Worm (Caenorhabditis elegans) whole organism, L3 larva: ENCODE measurements around the gene F26G1.11.

Source experiments
- R02D3.7 ChIP-seq: fragments of 150-350 bp; optimal IDR thresholded peaks from 2 replicates; lab custom pipeline; 2014; ENCODE audit warnings: missing biosample characterization, missing genetic modification characterization
- ama-1 ChIP-seq: fragments of 150-350 bp; optimal IDR thresholded peaks from 2 replicates; lab custom pipeline; 2018
- ceh-16 ChIP-seq: sonication (generic microtip); optimal IDR thresholded peaks from 2 replicates; lab custom pipeline; 2017; ENCODE audit warnings: missing biosample characterization, missing genetic modification characterization
- daf-12 ChIP-seq: fragments of 150-350 bp; optimal IDR thresholded peaks from 2 replicates; lab custom pipeline; 2014; ENCODE audit warnings: missing biosample characterization, missing genetic modification reagents, missing genetic modification characterization
- egl-27 ChIP-seq: sonication (generic microtip); optimal IDR thresholded peaks from 4 replicates; lab custom pipeline; 2017; ENCODE audit warnings: missing biosample characterization, missing genetic modification reagents, missing genetic modification characterization
- egl-5 ChIP-seq: fragments of 150-350 bp; optimal IDR thresholded peaks from 2 replicates; lab custom pipeline; 2017; ENCODE audit warnings: missing biosample characterization, missing genetic modification reagents, missing genetic modification characterization, inconsistent platforms
- elt-1 ChIP-seq: fragments of 150-350 bp; optimal IDR thresholded peaks from 2 replicates; lab custom pipeline; 2014; ENCODE audit warnings: missing biosample characterization, missing genetic modification characterization
- elt-2 ChIP-seq: sonication (generic microtip); optimal IDR thresholded peaks from 2 replicates; lab custom pipeline; 2016; ENCODE audit warnings: missing genetic modification reagents, mild to moderate bottlenecking, missing genetic modification characterization, missing compliant biosample characterization
- elt-3 ChIP-seq, 3 experiments: fragments of 150-350 bp in 1 of 3; sonication (generic microtip) in 2 of 3; optimal IDR thresholded peaks; 2 replicates in 2 of 3; 4 replicates in 1 of 3; lab custom pipeline; 2014 to 2017; ENCODE audit warnings: missing biosample characterization in 3 of 3, missing genetic modification characterization in 3 of 3
- eor-1 ChIP-seq, 2 experiments: fragments of 150-350 bp; optimal IDR thresholded peaks; 2 replicates each; lab custom pipeline; 2014 to 2018; ENCODE audit warnings: missing biosample characterization in 2 of 2, missing genetic modification characterization in 2 of 2
- fkh-10 ChIP-seq: sonication (generic microtip); optimal IDR thresholded peaks from 2 replicates; lab custom pipeline; 2017; ENCODE audit warnings: missing biosample characterization, missing genetic modification reagents, missing genetic modification characterization
- fkh-2 ChIP-seq: fragments of 150-350 bp; optimal IDR thresholded peaks from 2 replicates; lab custom pipeline; 2014; ENCODE audit warnings: missing biosample characterization, missing genetic modification reagents, missing genetic modification characterization
- hmg-11 ChIP-seq: sonication (generic microtip); optimal IDR thresholded peaks from 2 replicates; lab custom pipeline; 2016; ENCODE audit warnings: missing genetic modification characterization, missing compliant biosample characterization
- jun-1 ChIP-seq: fragments of 150-350 bp; optimal IDR thresholded peaks from 2 replicates; lab custom pipeline; 2014; ENCODE audit warnings: missing biosample characterization, missing genetic modification reagents, missing genetic modification characterization
- lin-39 ChIP-seq: fragments of 150-350 bp; optimal IDR thresholded peaks from 2 replicates; lab custom pipeline; 2018; ENCODE audit warnings: missing biosample characterization, missing genetic modification reagents, missing genetic modification characterization
- lsy-12 ChIP-seq: sonication (generic microtip); optimal IDR thresholded peaks from 2 replicates; lab custom pipeline; 2016; ENCODE audit warnings: mild to moderate bottlenecking, missing genetic modification characterization, missing compliant biosample characterization
- mdl-1 ChIP-seq: fragments of 150-350 bp; optimal IDR thresholded peaks from 2 replicates; lab custom pipeline; 2014; ENCODE audit warnings: missing biosample characterization, missing genetic modification characterization
- mml-1 ChIP-seq: fragments of 150-350 bp; sonication (generic microtip); optimal IDR thresholded peaks from 3 replicates; lab custom pipeline; 2014; ENCODE audit warnings: missing biosample characterization, missing genetic modification characterization
- nfya-1 ChIP-seq: sonication (generic microtip); optimal IDR thresholded peaks from 2 replicates; lab custom pipeline; 2017; ENCODE audit warnings: missing genetic modification characterization, mild to moderate bottlenecking, missing compliant biosample characterization, antibody characterized with exemption, moderate library complexity; ENCODE audit not compliant: insufficient read depth
- nhr-11 ChIP-seq: fragments of 150-350 bp; optimal IDR thresholded peaks from 2 replicates; lab custom pipeline; 2014; ENCODE audit warnings: missing biosample characterization, missing genetic modification characterization
- nhr-23 ChIP-seq: fragments of 150-350 bp; optimal IDR thresholded peaks from 2 replicates; lab custom pipeline; 2014; ENCODE audit warnings: missing biosample characterization, missing genetic modification reagents, missing genetic modification characterization
- nhr-237 ChIP-seq: fragments of 150-350 bp; optimal IDR thresholded peaks from 2 replicates; lab custom pipeline; 2014; ENCODE audit warnings: missing biosample characterization, missing genetic modification characterization
- nhr-25 ChIP-seq: sonication (generic microtip); optimal IDR thresholded peaks from 2 replicates; lab custom pipeline; 2017; ENCODE audit warnings: missing biosample characterization, missing genetic modification characterization
- nhr-28 ChIP-seq: fragments of 150-350 bp; optimal IDR thresholded peaks from 2 replicates; lab custom pipeline; 2014; ENCODE audit warnings: missing biosample characterization, missing genetic modification characterization
- nhr-43 ChIP-seq: sonication (generic microtip); optimal IDR thresholded peaks from 2 replicates; lab custom pipeline; 2016; ENCODE audit warnings: mild to moderate bottlenecking, missing genetic modification characterization, missing compliant biosample characterization; ENCODE audit not compliant: poor library complexity, severe bottlenecking
- nhr-77 ChIP-seq: fragments of 150-350 bp; optimal IDR thresholded peaks from 2 replicates; lab custom pipeline; 2014; ENCODE audit warnings: missing biosample characterization, missing genetic modification characterization
- pha-4 ChIP-seq: fragments of 150-350 bp; optimal IDR thresholded peaks from 2 replicates; lab custom pipeline; 2014; ENCODE audit warnings: missing biosample characterization, missing genetic modification reagents, missing genetic modification characterization
- pqm-1 ChIP-seq: fragments of 150-350 bp; optimal IDR thresholded peaks from 2 replicates; lab custom pipeline; 2017; ENCODE audit warnings: missing biosample characterization, missing genetic modification characterization, inconsistent platforms
- sea-2 ChIP-seq: fragments of 150-350 bp; sonication (generic microtip); optimal IDR thresholded peaks from 4 replicates; lab custom pipeline; 2014; ENCODE audit warnings: missing biosample characterization, missing genetic modification reagents, missing genetic modification characterization
- skn-1 ChIP-seq: fragments of 150-350 bp; optimal IDR thresholded peaks from 2 replicates; lab custom pipeline; 2014; ENCODE audit warnings: missing biosample characterization, missing genetic modification characterization
- snpc-4 ChIP-seq: fragments of 150-350 bp; optimal IDR thresholded peaks from 2 replicates; lab custom pipeline; 2014; ENCODE audit warnings: missing biosample characterization, missing genetic modification characterization
- tbx-2 ChIP-seq: sonication (generic microtip); optimal IDR thresholded peaks from 2 replicates; lab custom pipeline; 2016; ENCODE audit warnings: mild to moderate bottlenecking, missing genetic modification characterization, missing compliant biosample characterization
- unc-39 ChIP-seq: sonication (generic microtip); optimal IDR thresholded peaks from 4 replicates; lab custom pipeline; 2017; ENCODE audit warnings: missing biosample characterization, missing genetic modification characterization
- zag-1 ChIP-seq: fragments of 150-350 bp; optimal IDR thresholded peaks from 2 replicates; lab custom pipeline; 2014; ENCODE audit warnings: missing biosample characterization, missing genetic modification characterization
- ztf-11 ChIP-seq: fragments of 150-350 bp; optimal IDR thresholded peaks from 2 replicates; lab custom pipeline; 2014; ENCODE audit warnings: missing biosample characterization, missing genetic modification characterization

F26G1.11 gene

DNA sequence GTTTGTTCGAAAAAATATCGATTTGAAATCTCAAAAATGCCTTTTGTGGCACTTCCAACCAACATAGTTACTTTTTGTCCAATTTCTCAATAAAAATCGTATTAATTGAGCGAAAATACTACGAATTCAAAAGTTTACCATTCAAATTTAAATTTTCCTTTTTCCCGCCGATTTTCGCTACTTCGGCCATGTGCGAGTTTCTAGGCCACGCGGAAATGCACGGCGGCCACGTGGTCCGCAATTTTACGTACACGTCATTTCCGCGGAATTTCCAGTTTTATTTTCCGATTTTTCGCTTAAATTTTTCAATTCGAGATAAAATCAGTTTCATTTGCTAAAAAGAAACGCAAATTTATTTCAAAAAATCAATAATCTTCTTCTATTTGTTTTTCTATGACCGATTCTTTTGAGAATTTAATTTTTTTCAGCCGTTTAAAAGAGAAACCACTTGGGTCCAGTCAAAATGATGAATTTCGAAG lies 36.9 kb upstream of the F26G1.11 start, which contains the start of gene eas-1 (continued):
- TF ChIP-seq skn-1 (tag; lab: Kevin White, UChicago) (peak; percentile 44), tbx-2 (tag; lab: Kevin White, UChicago) (peak; percentile 3), snpc-4 (peak; percentile 72), pqm-1 (tag; lab: Kevin White, UChicago) (peak; percentile 21)

DNA sequence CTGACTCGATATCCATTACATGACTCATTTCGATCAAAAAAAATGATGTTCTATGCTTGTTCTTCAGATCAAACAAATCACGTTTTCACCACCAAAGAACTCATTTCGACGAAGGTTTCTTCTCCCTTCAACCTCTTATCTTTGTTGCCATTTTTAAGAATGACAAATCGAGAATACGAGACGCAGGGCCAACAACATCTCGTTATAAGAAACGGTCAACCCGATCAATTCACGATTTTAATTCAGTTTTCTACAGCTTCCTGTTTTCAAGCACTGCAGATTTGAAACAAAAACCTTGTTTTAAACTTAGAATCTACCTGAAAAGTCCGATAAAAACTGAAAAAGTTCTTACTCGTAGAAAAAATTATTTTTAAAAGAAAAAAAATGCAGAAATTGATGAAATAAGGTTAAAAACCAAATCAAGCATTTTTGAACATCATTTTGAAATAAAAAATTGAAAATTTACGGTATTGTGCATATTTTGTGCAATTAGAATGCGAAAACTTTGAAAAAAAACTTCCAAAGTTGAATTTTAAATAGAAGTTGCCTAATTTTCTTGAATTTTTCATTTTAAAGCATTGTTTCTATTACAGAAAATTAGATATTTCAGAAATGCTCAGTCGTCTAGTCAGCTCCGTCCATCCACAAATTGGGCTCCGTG lies 35.3 kb upstream of the F26G1.11 start, which contains the start of gene acs-11:
acs-11 (plus strand) TSS at position 611 of the 661 bp plus-strand sequence.
- no peak for TF ChIP-seq egl-5 (tag; lab: Kevin White, UChicago)
- no peak for TF ChIP-seq fkh-10 (GFP tag; lab: Kevin White, UChicago)
- TF ChIP-seq ama-1 (lab: Kevin White, UChicago): no peak
- no peak for TF ChIP-seq nhr-28 (tag; lab: Kevin White, UChicago)
- no peak for TF ChIP-seq nhr-77 (tag; lab: Kevin White, UChicago)
- TF ChIP-seq ceh-16 (tag; lab: Kevin White, UChicago): no peak
- no peak for TF ChIP-seq egl-27 (tag; lab: Kevin White, UChicago)
- no peak for TF ChIP-seq elt-3 (tag; optimal IDR thresholded peaks at IDR 0.05; lab: Kevin White, UChicago)
- no peak for TF ChIP-seq nhr-11 (tag; lab: Kevin White, UChicago)
- peak; percentile 12 for TF ChIP-seq jun-1 (tag; lab: Kevin White, UChicago)
- no peak for TF ChIP-seq hmg-11 (tag; lab: Kevin White, UChicago)
- peak; percentile 62 for TF ChIP-seq elt-2 (tag; lab: Kevin White, UChicago)
- TF ChIP-seq lin-39 (tag; lab: Kevin White, UChicago): no peak
- no peak for TF ChIP-seq skn-1 (tag; lab: Kevin White, UChicago)
- TF ChIP-seq lsy-12 (tag; lab: Kevin White, UChicago): peak; percentile 33
- no peak for TF ChIP-seq eor-1 (tag; optimal IDR thresholded peaks at IDR 0.05; lab: Kevin White, UChicago)
- TF ChIP-seq nhr-25 (tag; lab: Kevin White, UChicago): no peak
- no peak for TF ChIP-seq mdl-1 (tag; lab: Kevin White, UChicago)
- TF ChIP-seq fkh-2: no peak
- no peak for TF ChIP-seq unc-39 (tag; lab: Kevin White, UChicago)
- TF ChIP-seq nhr-43 (tag; lab: Kevin White, UChicago): no peak
- peak; percentile 29 for TF ChIP-seq nhr-23 (tag; lab: Kevin White, UChicago)
- no peak for TF ChIP-seq nfya-1 (tag; lab: Kevin White, UChicago)
- TF ChIP-seq daf-12 (tag; lab: Kevin White, UChicago): no peak
- peak; percentile 39 for TF ChIP-seq pqm-1 (tag; lab: Kevin White, UChicago)
- no peak for TF ChIP-seq mml-1 (tag; lab: Kevin White, UChicago)
- TF ChIP-seq zag-1: no peak
- no peak for TF ChIP-seq elt-1
- no peak for TF ChIP-seq R02D3.7 (tag; lab: Kevin White, UChicago)
- no peak for TF ChIP-seq nhr-237
- TF ChIP-seq, all 47 proteins: peak for 5

DNA sequence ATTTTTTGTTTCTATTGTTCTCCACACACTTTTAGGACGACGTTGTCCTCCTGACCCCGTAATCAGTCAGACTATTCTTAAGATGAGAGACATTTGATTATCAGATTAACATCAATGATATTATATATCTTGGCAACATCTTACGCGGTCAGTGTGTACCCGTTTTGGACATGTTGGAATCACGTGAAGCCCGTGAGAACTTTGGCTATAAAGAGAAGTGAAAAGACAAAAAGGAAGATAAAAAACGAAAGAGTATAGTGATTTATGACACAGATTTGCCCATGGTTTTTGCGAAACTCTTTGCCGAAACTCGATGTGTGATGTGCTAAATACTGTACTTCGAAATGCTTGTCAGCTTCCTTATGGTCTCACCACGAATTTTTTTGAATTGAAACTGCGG lies 31.7 kb upstream of the F26G1.11 start:
- TF ChIP-seq nhr-11 (tag; lab: Kevin White, UChicago) (peak; percentile 84), nhr-43 (tag; lab: Kevin White, UChicago) (peak; percentile 95), mml-1 (tag; lab: Kevin White, UChicago) (peak; percentile 34), pqm-1 (tag; lab: Kevin White, UChicago) (no peak), nfya-1 (tag; lab: Kevin White, UChicago) (peak; percentile 3), ceh-16 (tag; lab: Kevin White, UChicago) (no peak), elt-2 (tag; lab: Kevin White, UChicago) (peak; percentile 1), nhr-23 (tag; lab: Kevin White, UChicago) (peak; percentile 92), lsy-12 (tag; lab: Kevin White, UChicago) (peak; percentile 52), elt-3 (tag; optimal IDR thresholded peaks at IDR 0.05; lab: Kevin White, UChicago) (peak in 2 of 3 experiments; percentile 24 to 78), tbx-2 (tag; lab: Kevin White, UChicago) (peak; percentile 24), mdl-1 (tag; lab: Kevin White, UChicago) (no peak), nhr-25 (tag; lab: Kevin White, UChicago) (peak; percentile 88)

ce11 chrII:4747063-4747462 lies 29.9 kb upstream of the F26G1.11 start:
- TF ChIP-seq pha-4 (tag; lab: Kevin White, UChicago) (no peak), eor-1 (tag; optimal IDR thresholded peaks at IDR 0.05; lab: Kevin White, UChicago) (no peak), nhr-25 (tag; lab: Kevin White, UChicago) (peak; percentile 56), nfya-1 (tag; lab: Kevin White, UChicago) (peak; percentile 51), sea-2 (GFP tag; lab: Kevin White, UChicago) (no peak), nhr-43 (tag; lab: Kevin White, UChicago) (peak; percentile 16), mml-1 (tag; lab: Kevin White, UChicago) (peak; percentile 27), elt-3 (tag; optimal IDR thresholded peaks at IDR 0.05; lab: Kevin White, UChicago) (no peak), ztf-11 (tag; lab: Kevin White, UChicago) (no peak)
- TF ChIP-seq, all 47 proteins: peak for 4
